Worm (Caenorhabditis elegans): ENCODE results near the gene Y17G7B.21.

DNA sequence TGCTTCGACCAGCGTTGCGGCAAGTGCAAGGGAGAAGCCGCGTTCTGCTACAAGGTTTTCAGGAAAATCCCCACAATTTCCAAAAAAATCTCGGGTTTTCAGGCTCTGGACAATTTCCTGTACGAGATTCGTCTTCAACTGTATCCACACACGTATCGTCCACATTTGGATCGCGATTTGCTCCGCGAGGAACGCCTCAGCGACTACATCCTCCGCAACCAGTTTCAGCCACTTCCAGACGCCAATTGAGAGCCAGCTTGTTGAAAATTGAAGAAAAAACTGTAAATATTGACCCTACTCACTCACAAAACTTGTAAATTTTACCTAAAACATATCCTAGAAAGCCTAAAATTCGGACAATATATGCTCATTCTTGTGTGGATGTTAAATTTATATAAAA is 12.6 kb downstream of the Y17G7B.21 start:
- no peak for TF ChIP-seq nhr-12 (tag; optimal IDR thresholded peaks at IDR 0.05)
- TF ChIP-seq nhr-11 (tag; optimal IDR thresholded peaks at IDR 0.05): no peak

All from whole organism, L1 larva.